Fruit fly (Drosophila melanogaster) whole organism: ENCODE results near the gene Mcr.

Source experiments
- CG8478 ChIP-seq: fragments of >200 bp; optimal IDR thresholded peaks from 2 replicates; lab custom pipeline; 2018; ENCODE audit warnings: inconsistent platforms
- Dll ChIP-seq: fragments of >200 bp; optimal IDR thresholded peaks from 2 replicates; lab custom pipeline; 2017
- EcR ChIP-seq, 2 experiments: fragments of >200 bp; optimal IDR thresholded peaks; 2 replicates each; lab custom pipeline; 2017; ENCODE audit warnings: missing biosample characterization in 2 of 2, missing genetic modification characterization in 2 of 2, missing genetic modification reagents in 2 of 2
- pan ChIP-seq: fragments of >200 bp; optimal IDR thresholded peaks from 2 replicates; lab custom pipeline; 2017
- psq ChIP-seq: fragments of >200 bp; optimal IDR thresholded peaks from 2 replicates; lab custom pipeline; 2017
- usp ChIP-seq: fragments of >200 bp; optimal IDR thresholded peaks from 2 replicates; lab custom pipeline; 2017; ENCODE audit warnings: missing biosample characterization, missing genetic modification characterization, mixed read lengths

The Mcr gene

dm6 chr2L:8024325-8024724 lies 58.5 kb downstream of the Mcr start:
- TF ChIP-seq pan (no peak), EcR (GFP tag; optimal IDR thresholded peaks at IDR 0.05; lab: Kevin White, UChicago) (no peak), Dll (lab: Kevin White, UChicago) (no peak), usp (GFP tag; lab: Kevin White, UChicago) (no peak), CG8478 (lab: Kevin White, UChicago) (no peak), psq (lab: Kevin White, UChicago) (no peak)
